Fruit fly (Drosophila melanogaster): ENCODE measurements around the gene CG11983.

CG11983 gene

DNA sequence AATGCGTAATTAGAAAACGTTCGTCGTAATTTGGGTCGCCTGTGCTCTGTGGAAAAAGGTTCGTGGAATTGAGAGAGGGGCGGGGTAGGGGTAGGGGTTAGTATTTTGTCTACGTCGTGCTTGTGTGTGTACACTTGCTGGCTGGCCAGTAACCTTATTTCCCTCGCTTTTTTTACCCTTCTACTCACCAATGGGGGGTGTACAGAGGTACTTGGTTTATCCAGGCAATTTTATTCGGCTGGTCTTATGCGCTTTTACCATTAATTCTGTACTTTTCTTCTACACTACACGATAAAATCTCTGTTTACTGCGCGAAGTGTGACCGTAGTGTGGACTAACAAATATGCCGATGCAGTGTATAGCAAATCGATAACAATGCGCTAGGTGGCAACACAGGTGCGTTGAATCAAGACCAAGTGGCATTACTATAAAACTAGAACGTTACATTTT is 11.6 kb downstream of the CG11983 start, which contains the start of gene tgo (continued):
- peak; percentile 52 for TF ChIP-seq Ets97D (GFP tag; optimal IDR thresholded peaks at IDR 0.05)
- TF ChIP-seq gfzf (GFP tag; optimal IDR thresholded peaks at IDR 0.05), result peak; percentile 90
- 0 out of 3 replicates have a peak, but pooled peaks have one; percentile 22 for TF ChIP-seq zfh1 (GFP tag; IDR thresholded peaks at IDR 0.05)

dm6 chr3R:9023934-9024333 is 15.8 kb downstream of the CG11983 start:
- TF ChIP-seq dimm (GFP tag; IDR thresholded peaks at IDR 0.05) (no peak), CG9437 (GFP tag; optimal IDR thresholded peaks at IDR 0.05) (no peak), CG31388 (GFP tag; optimal IDR thresholded peaks at IDR 0.05) (no peak), esg (GFP tag; conservative IDR thresholded peaks at IDR 0.05) (no peak), nom (GFP tag; optimal IDR thresholded peaks at IDR 0.05) (no peak), CG12744 (GFP tag; optimal IDR thresholded peaks at IDR 0.05) (no peak), pros (GFP tag; optimal IDR thresholded peaks at IDR 0.05) (peak; percentile 96), CG2199 (GFP tag; IDR thresholded peaks at IDR 0.05) (0 out of 3 replicates have a peak, but pooled peaks have one; percentile 26), grn (GFP tag; optimal IDR thresholded peaks at IDR 0.05) (peak; percentile 9), CG4360 (GFP tag; IDR thresholded peaks at IDR 0.05) (no peak), twi (tag; optimal IDR thresholded peaks at IDR 0.05) (peak; percentile 89), Six4 (GFP tag; optimal IDR thresholded peaks at IDR 0.05) (peak; percentile 12), wek (GFP tag; optimal IDR thresholded peaks at IDR 0.05) (no peak), HLHmδ (GFP tag; optimal IDR thresholded peaks at IDR 0.05) (peak; percentile 34)

dm6 chr3R:9024835-9025510 is 16.9 kb downstream of the CG11983 start:
- no peak for TF ChIP-seq fd3F (GFP tag; optimal IDR thresholded peaks at IDR 0.05)
- TF ChIP-seq zen (tag; optimal IDR thresholded peaks at IDR 0.05), result peak; percentile 42
- peak; percentile 50 for TF ChIP-seq oc (tag; optimal IDR thresholded peaks at IDR 0.05)
- TF ChIP-seq CG18476 (GFP tag; optimal IDR thresholded peaks at IDR 0.05), result peak; percentile 70
- TF ChIP-seq CG15479 (GFP tag; optimal IDR thresholded peaks at IDR 0.05), result peak; percentile 45
- peak; percentile 100 for TF ChIP-seq pros (GFP tag; optimal IDR thresholded peaks at IDR 0.05)
- TF ChIP-seq Xrp1 (GFP tag; IDR thresholded peaks at IDR 0.05), result no peak
- no peak for TF ChIP-seq ro (GFP tag; IDR thresholded peaks at IDR 0.05)
- no peak for TF ChIP-seq CG3995 (GFP tag; optimal IDR thresholded peaks at IDR 0.05)
- peak; percentile 95 for TF ChIP-seq ac (GFP tag; optimal IDR thresholded peaks at IDR 0.05)
- peak in 1 of 2 experiments; percentile 38 for TF ChIP-seq tll (GFP tag; optimal IDR thresholded peaks at IDR 0.05)
- peak; percentile 83 for TF ChIP-seq sqz (GFP tag; optimal IDR thresholded peaks at IDR 0.05)
- TF ChIP-seq sens (GFP tag), result peak; percentile 64
- TF ChIP-seq tap (tag; optimal IDR thresholded peaks at IDR 0.05), result peak; percentile 58
- TF ChIP-seq cad (GFP tag; optimal IDR thresholded peaks at IDR 0.05), result no peak
- TF ChIP-seq Hey (tag; optimal IDR thresholded peaks at IDR 0.05), result peak; percentile 43
- no peak for TF ChIP-seq CG2712 (tag; optimal IDR thresholded peaks at IDR 0.05)
- peak; percentile 20 for TF ChIP-seq nerfin-1 (tag; optimal IDR thresholded peaks at IDR 0.05)
- TF ChIP-seq HLHmδ (GFP tag; optimal IDR thresholded peaks at IDR 0.05), result peak; percentile 84
- TF ChIP-seq zen2 (GFP tag; IDR thresholded peaks at IDR 0.05; ENCODE audit: partially characterized antibody), result 0 out of 3 replicates have a peak, but pooled peaks have one; percentile 14
- peak; percentile 75 for TF ChIP-seq da (GFP tag; optimal IDR thresholded peaks at IDR 0.05)
- TF ChIP-seq ase (GFP tag; IDR thresholded peaks at IDR 0.05), result peak; percentile 26; the same call in 1 of the 3 replicates
- TF ChIP-seq twi (tag; optimal IDR thresholded peaks at IDR 0.05), result peak; percentile 93
- peak; percentile 44 for TF ChIP-seq Med (GFP tag)
- TF ChIP-seq Kr (GFP tag; optimal IDR thresholded peaks at IDR 0.05), result peak; percentile 55

All from whole organism, embryonic.